Worm (Caenorhabditis elegans): ENCODE data around the gene nhr-127.

ce11 chrV:16210257-16211002 lies 49.4 kb upstream of the nhr-127 start, which contains the start of gene F11A5.16:
- TF ChIP-seq lin-13 (tag; optimal IDR thresholded peaks at IDR 0.05) (no peak), elt-1 (tag; optimal IDR thresholded peaks at IDR 0.05; ENCODE audit: borderline replicate concordance, insufficient read depth) (no peak), snpc-4 (tag; optimal IDR thresholded peaks at IDR 0.05) (no peak), unc-120 (tag; optimal IDR thresholded peaks at IDR 0.05; ENCODE audit: poor library complexity, severe bottlenecking) (no peak), ces-1 (GFP tag; optimal IDR thresholded peaks at IDR 0.05) (no peak), nhr-12 (tag; optimal IDR thresholded peaks at IDR 0.05) (no peak), nhr-237 (tag; optimal IDR thresholded peaks at IDR 0.05) (no peak), blmp-1 (tag; optimal IDR thresholded peaks at IDR 0.05) (no peak), lin-32 (GFP tag; optimal IDR thresholded peaks at IDR 0.05) (no peak), elt-3 (tag; optimal IDR thresholded peaks at IDR 0.05) (no peak), pha-4 (tag; optimal IDR thresholded peaks at IDR 0.05) (no peak), bed-3 (GFP tag; optimal IDR thresholded peaks at IDR 0.05) (no peak), ztf-11 (tag; optimal IDR thresholded peaks at IDR 0.05) (no peak), unc-39 (tag; optimal IDR thresholded peaks at IDR 0.05) (no peak)
